Fruit fly (Drosophila melanogaster): ENCODE results near the gene Klp3A.
A peak's percentile ranks its signal among the peaks of the same experiment; 100 is the strongest.
"Not testable (repeated sequence)": the region's sequence is repeated elsewhere in the genome, so short reads cannot be mapped to it uniquely, and the experiment has no call there.

Gene Klp3A

DNA sequence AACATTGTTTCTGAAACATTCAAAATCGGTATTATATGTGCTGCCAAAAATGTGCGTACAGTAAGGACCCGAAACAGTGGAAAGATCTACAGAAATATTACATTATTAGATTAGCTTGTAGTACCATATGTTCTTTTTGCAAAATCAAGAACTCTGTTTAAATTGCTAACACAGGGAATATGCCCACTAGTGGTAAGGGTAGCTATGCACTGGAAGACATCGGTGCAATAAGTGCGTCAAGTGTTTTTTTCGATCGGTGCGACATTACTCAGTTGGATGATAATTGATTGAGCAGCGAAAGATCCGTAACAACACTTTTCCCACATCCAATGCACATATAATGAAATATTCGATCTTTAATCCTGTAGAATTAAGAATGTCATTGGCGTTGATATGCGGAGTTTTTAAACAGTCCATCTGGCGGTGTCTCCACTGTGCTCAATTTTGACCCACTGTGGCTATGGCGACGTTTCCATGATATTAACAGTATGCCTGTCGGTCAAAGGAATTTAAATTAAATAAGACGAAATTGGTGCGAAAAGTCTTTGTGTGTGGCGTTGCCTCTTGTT lies 31.3 kb upstream of the Klp3A start:
- TF ChIP-seq CG17801 (GFP tag; optimal IDR thresholded peaks at IDR 0.05; ENCODE audit: partially characterized antibody) = no peak

DNA sequence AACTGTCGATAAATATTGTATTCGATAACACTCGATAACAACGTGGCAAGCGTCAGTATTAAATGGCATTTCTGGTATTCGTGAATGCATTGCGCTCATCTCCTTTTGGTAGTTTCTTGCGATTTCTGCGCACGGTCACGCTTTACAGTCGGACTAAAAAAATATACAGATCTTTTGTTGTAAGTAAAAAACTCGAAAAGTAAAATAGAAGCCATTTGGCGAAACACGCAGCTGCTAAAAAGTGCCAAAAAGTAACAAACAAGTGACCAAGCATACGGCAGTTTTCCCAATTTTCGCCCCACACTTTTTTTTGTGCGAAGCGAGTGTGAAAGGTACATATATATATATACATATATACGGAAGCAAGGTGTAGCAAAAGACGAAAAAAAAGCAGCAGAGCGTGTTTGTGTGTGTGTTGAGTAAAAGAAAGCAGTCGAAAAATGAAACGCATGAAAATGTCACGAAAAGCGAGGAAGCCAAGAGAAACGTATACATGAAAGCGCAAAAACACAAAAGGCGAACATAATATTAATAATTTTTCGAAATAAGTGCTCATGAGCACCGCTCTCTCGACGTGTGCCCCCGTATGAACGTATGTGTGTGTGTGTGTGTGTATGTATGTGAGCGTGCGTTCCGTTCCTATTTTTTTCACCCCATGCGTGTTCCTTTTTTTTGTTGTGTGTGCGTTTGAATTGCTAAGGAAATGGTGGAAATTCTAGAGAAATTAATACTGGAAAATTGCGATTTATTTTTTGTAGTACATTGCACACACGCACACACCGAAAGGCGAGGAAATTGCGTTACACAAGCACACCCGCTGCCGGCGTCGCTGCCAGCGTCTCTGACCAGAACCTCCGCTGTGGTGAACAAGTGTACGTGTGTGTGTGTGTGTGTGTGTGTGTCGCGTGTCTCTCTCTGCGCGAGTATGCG lies 30.3 kb upstream of the Klp3A start, which contains the start of gene sgg:
TSS of gene sgg (plus strand) at position 106 of the 930 bp plus-strand sequence.
- TF ChIP-seq CG17801 (GFP tag; optimal IDR thresholded peaks at IDR 0.05; ENCODE audit: partially characterized antibody) = peak; percentile 13

DNA sequence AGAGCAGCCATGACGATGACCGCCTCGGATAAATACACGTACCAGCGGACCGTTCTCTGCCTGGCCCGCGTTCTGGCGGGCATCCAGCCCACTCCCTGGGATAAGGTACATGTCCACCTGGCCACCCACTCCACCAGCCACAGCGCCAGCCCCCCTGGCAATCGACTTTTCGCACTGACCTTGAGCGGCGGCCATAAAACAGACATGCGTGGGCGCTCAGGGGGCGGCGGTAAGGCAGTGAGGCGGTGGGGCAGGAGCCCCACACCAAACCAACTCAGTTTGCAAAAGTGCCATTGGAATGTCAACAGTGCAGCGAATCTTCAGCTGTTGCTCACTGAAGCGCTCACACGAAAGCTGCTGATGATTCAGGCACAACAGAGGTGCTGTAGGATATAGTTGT lies 21.2 kb upstream of the Klp3A start:
- TF ChIP-seq CG17801 (GFP tag; optimal IDR thresholded peaks at IDR 0.05; ENCODE audit: partially characterized antibody) = no peak

DNA sequence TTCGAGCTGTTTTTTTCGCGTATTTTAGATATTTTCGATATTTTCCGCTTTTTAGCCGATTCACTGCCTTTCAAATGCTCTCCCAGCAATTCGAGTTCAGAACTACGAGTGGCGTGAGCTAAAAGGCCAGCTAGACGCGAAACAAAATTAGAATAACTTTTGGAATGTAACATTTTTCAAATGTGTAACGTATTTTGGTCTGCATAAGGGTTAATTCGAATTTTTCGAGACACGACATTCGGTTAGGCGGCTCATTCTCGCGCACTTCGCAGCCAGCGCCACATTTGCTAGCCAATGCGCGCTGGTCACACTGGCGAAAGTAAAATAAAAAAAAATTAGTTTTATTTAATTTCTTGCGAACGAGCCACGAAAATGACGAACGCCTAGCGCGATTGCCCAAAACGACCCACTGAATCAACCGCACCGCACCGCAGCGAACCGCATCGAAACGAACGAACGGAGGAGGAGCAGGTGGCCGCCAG lies 20.7 kb upstream of the Klp3A start, which contains the start of the genes brv3 and Pi4KIIIalpha:
TSS of gene brv3 (minus strand) at position 51 of the 482 bp plus-strand sequence.
TSS of gene Pi4KIIIalpha (plus strand) at position 280 of the 482 bp plus-strand sequence.
- TF ChIP-seq CG17801 (GFP tag; optimal IDR thresholded peaks at IDR 0.05; ENCODE audit: partially characterized antibody) = no peak

DNA sequence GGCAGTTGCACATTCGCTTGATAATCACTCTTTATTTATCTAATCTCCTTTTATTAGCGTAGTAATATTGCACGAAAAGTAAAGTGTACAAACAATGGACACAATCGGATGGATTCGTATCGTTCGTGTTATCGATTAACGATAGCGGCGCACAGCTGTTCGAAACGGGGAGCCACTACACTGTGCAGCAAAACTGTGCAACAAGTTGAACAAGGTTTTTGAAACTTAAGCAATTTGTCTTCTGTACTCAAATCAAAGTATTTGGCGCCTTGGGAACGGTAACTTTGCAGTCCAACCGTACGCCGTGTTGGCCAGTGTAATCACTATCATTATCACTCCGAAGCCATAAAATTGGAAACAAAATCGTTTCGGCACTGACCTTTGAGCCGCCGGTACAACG lies 15.8 kb upstream of the Klp3A start, which contains the start of the genes Tsp3A and Seipin:
TSS of gene Tsp3A (minus strand) at position 88 of the 400 bp plus-strand sequence.
TSS of gene Seipin (plus strand) at position 149 of the 400 bp plus-strand sequence.
- TF ChIP-seq CG17801 (GFP tag; optimal IDR thresholded peaks at IDR 0.05; ENCODE audit: partially characterized antibody) = peak; percentile 82

DNA sequence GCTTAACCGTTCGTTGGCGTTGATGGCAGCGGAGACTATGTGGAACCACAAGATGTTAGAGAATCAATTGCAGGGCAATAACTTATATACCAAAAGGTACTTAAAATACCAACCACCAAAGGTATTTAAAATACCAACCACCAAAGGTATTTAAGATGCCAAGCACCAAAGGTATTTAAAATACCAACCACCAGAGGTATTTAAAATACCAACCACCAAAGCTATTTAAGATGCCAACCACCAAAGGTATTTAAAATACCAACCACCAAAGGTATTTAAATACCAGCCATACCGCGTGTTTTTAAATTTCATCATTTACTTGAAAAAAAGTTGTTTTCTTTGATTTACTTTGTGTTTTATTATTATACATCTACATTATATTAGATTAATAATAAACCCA lies 13.6 kb upstream of the Klp3A start:
- TF ChIP-seq CG17801 (GFP tag; optimal IDR thresholded peaks at IDR 0.05; ENCODE audit: partially characterized antibody) = no peak

DNA sequence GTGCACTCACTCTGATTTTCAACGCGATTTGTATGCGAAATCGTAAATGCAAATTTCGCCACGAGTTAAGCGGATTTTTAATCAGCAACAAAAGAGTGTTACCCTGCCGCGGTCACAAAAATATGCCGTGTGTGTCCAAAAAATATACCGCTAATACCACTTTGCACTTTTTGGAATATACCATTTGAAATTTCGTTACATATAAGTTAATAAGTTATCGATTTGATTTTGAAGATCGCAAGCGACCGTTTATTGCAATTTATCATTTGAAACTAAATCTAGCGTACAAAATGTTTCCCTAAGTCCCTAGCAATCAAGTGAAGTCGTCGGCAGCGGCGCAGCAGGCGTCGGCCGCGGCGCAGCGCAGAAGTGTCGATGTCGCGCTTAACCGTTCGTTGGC lies 6.4 kb upstream of the Klp3A start, which contains the start of gene eIF3g1:
TSS of gene eIF3g1 (minus strand) at position 101 of the 400 bp plus-strand sequence.
- TF ChIP-seq CG17801 (GFP tag; optimal IDR thresholded peaks at IDR 0.05; ENCODE audit: partially characterized antibody) = not testable (repeated sequence)

DNA sequence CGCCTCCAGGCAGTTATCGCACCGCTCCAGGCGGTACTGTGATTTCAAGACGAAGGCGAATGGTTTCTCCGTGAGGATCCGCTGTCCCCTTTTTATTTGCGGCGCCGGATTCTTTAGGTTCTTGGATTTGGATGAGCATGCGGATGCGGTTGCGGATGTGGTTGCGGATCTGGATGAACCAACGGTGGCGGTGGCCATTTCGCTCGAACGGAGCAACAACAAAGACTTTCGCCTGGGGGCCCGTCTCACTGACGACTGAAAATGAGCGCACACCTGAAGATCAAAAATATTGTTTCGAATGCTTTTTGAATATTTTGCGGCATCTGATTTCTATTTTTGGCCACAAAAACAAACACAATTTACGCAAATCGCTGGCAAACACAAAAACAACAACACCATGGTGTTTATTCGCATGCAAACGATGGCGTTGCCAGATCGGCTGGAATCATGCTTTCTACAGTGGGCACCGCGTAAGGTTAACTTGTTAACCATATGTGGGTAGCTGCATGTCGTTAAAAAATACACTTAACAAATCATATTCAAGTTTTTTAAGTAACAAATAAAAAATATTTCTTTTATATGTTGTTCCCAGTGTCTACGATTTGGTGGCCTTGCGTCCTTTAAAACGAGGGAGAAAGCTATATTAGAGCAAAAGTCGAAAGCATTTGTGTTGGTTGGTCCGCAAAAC lies 4.8 kb upstream of the Klp3A start, which contains the start of gene Smyd3:
TSS of gene Smyd3 (minus strand) at position 407 of the 688 bp plus-strand sequence.
- peak; percentile 80 for TF ChIP-seq CG17801 (GFP tag; optimal IDR thresholded peaks at IDR 0.05; ENCODE audit: partially characterized antibody)

DNA sequence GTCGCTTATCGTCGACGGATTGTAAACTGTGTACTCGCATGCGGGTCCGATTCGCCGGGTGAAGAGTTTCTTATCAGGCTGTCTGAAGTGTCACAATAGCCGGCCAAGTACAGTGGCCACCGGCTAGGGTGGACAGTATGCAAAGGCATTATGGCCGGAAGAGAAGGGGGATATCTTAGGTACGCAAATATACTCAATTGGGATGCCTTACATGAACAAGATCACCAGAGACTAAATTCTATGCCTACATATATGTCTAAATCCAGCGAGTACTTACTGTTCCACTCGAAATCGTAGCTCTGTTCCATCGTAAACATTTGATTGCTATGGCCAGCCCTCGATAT lies 10.1 kb downstream of the Klp3A start:
- peak; percentile 77 for TF ChIP-seq CG17801 (GFP tag; optimal IDR thresholded peaks at IDR 0.05; ENCODE audit: partially characterized antibody)

DNA sequence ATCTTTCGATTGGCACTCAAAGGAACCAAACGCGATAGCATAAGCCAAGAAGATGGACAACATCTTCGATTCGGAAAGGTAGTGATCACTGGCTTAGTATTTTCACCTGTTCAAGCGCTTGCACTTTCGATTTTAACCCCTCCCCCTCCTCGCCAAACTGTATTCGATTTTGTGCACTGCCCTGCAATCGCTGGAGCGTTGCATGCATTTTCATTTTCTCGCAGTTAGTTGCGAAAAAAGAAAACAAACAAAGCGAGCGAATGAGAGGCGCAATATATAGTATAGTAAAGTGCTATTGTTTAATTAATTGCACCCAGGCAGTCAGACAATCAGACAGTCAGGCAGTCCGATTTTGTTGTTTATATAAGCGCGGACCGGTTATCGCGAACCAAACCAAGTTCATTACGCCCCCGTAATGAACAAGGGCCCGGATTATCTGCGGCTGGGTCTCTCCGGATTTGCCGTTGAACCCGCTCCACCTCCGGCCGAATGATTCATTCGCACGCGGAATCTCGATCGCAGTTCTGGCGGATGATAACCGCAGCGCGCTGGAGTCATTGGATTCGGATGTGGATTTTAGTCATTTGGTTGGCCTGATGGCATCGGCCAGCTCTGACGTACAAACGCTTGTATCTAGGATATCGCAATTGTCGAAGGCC lies 10.6 kb downstream of the Klp3A start:
- TF ChIP-seq CG17801 (GFP tag; optimal IDR thresholded peaks at IDR 0.05; ENCODE audit: partially characterized antibody) = no peak

DNA sequence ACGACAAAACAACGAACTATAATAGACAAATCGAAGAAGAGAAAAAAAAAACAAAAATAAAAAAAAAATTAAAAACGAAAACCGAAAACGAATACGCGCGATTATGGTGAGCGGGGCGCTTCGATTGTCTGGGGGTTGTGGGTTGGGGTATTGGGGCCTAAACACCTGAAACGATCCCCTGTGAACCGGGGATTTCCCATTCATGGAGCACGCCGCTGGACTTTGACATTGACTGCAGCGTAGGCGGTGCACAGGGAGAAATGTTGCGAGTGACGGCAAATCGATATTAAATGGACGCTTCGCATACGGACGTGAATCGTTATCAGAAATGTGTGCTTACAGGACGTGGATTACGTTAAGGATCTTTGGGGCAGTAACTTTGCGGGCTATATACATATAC lies 11.6 kb downstream of the Klp3A start:
- TF ChIP-seq CG17801 (GFP tag; optimal IDR thresholded peaks at IDR 0.05; ENCODE audit: partially characterized antibody) = no peak

DNA sequence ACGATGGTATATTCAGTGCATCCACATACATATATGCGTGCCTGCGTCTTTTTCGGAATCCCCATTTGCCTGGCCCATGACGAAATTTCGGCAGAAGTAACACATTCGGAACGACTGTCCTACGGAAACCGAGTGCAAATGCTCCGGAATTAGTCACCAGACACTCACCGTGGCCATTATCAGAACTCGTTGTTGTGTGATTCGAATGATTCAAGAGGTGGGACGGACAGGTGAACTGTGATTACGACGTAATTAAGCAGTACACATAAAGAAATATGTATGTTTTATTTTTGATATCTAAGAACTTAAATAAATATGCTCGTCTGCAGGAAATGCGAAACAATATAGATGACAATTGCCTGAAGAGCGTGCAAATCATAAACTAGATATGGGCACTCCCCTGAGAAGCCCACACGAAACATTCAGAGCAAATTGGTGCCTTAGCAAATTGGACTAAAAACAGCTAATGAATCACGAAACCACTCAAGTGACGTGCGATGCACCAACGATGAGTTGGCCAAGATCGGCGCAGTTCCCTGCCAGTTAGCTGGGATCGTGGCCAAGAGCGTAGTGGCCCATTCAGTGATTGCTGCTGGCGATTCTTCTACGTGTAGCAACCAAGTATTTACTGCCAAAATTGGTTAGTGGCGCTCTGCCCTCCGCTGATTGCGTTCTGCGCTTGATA lies 12.4 kb downstream of the Klp3A start:
- TF ChIP-seq CG17801 (GFP tag; optimal IDR thresholded peaks at IDR 0.05; ENCODE audit: partially characterized antibody) = no peak

DNA sequence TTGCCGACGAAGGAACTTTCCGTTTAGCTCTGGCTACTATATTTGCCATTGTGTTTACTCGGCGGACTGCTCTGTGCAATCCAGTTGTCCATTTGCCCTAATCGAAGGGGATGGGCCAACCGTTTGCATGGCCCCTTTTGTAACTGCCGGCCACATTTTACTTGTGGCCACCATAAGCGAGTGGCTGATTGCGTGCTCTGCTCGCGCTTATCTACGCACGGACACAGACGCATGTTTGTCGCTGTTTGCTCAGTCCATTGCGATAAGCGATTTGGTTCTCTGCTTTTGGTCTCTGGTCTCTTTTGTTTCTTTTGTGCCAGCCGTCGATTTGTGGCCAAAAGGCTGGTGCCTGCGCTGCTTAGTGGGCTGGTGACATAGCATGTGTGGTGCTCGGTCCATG lies 13.2 kb downstream of the Klp3A start:
- TF ChIP-seq CG17801 (GFP tag; optimal IDR thresholded peaks at IDR 0.05; ENCODE audit: partially characterized antibody) = no peak

Data from ovary, adult (tissue).